Worm (Caenorhabditis elegans) whole organism, L2 larva: ENCODE data around the gene F11D11.22.

ENCODE experiments used
- elt-1 ChIP-seq: fragments of 150-350 bp; optimal IDR thresholded peaks from 2 replicates; lab custom pipeline; 2014; ENCODE audit warnings: missing biosample characterization, missing genetic modification characterization
- lin-11 ChIP-seq: fragments of 150-350 bp; sonication (generic microtip); optimal IDR thresholded peaks from 2 replicates; lab custom pipeline; 2014; ENCODE audit warnings: missing biosample characterization, missing genetic modification characterization, inconsistent platforms, mixed read lengths
- nhr-11 ChIP-seq: fragments of 150-350 bp; optimal IDR thresholded peaks from 2 replicates; lab custom pipeline; 2014; ENCODE audit warnings: missing biosample characterization, missing genetic modification characterization
- nhr-25 ChIP-seq: fragments of 150-350 bp; sonication (generic microtip); optimal IDR thresholded peaks from 3 replicates; lab custom pipeline; 2014; ENCODE audit warnings: missing biosample characterization, missing genetic modification characterization
- nhr-6 ChIP-seq: fragments of 150-350 bp; optimal IDR thresholded peaks from 2 replicates; lab custom pipeline; 2014; ENCODE audit warnings: missing biosample characterization, missing genetic modification characterization
- sma-9 ChIP-seq, 2 experiments: fragments of 150-350 bp in 1 of 2; sonication (generic microtip) in 1 of 2; optimal IDR thresholded peaks; 2 replicates each; lab custom pipeline; 2014 to 2016; ENCODE audit warnings: missing genetic modification characterization in 2 of 2, mild to moderate bottlenecking in 1 of 2, missing biosample characterization in 1 of 2, missing compliant biosample characterization in 1 of 2, missing genetic modification reagents in 1 of 2, moderate library complexity in 1 of 2
- snpc-4 ChIP-seq: fragments of 150-350 bp; optimal IDR thresholded peaks from 2 replicates; lab custom pipeline; 2014; ENCODE audit warnings: missing biosample characterization, missing genetic modification characterization
- unc-62 ChIP-seq: fragments of 150-350 bp; optimal IDR thresholded peaks from 2 replicates; lab custom pipeline; 2014; ENCODE audit warnings: missing biosample characterization, missing genetic modification reagents, missing genetic modification characterization
- ztf-11 ChIP-seq: sonication (generic microtip); optimal IDR thresholded peaks from 2 replicates; lab custom pipeline; 2017; ENCODE audit warnings: missing biosample characterization, missing genetic modification characterization

DNA sequence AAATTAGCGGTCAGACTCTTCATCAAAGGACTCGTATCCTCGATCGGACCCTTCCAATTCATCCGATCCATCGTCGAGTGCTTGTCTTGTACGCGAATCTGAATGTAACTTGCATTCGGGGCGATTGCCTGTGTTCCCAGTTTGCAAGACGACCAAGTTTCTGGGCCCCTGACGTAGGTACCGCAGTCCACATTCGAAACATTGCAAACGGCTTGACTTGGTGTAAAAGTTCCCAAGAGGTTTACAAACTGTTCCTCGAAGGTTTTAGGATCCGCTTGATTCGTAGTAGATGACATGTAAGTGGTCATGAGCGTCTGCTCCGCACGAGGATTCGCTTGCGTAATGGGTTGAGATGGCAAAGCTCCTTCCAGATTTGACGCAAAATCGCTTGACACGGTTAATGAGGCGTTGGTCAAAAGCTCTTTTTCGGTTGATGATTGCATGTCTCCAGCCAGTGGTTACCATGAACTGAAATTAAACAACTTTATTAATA, 14.1 kb downstream of the F11D11.22 start, which contains the start of gene Y17D7B.4:
- TF ChIP-seq snpc-4 (tag; lab: Kevin White, UChicago) (no peak), ztf-11 (tag; lab: Kevin White, UChicago) (no peak), sma-9 (GFP tag; optimal IDR thresholded peaks at IDR 0.05; lab: Kevin White, UChicago) (no peak), sma-9 (tag; optimal IDR thresholded peaks at IDR 0.05; lab: Kevin White, UChicago) (no peak), nhr-11 (tag; lab: Kevin White, UChicago) (no peak), unc-62 (GFP tag; lab: Kevin White, UChicago) (no peak), lin-11 (tag; lab: Kevin White, UChicago) (no peak), elt-1 (tag; lab: Kevin White, UChicago) (no peak), nhr-6 (no peak), nhr-25 (tag; lab: Kevin White, UChicago) (no peak)
